Fruit fly (Drosophila melanogaster) whole organism, embryonic: ENCODE data around the gene Smu1.

Source experiments
- Atf-2 ChIP-seq: fragments of 200-800 bp; sonication (Bioruptor generic); optimal IDR thresholded peaks from 2 replicates; lab custom pipeline; 2016; ENCODE audit warnings: missing biosample characterization, missing genetic modification characterization
- Bdp1 ChIP-seq: fragments of 200-800 bp; sonication (Bioruptor generic); optimal IDR thresholded peaks from 3 replicates; lab custom pipeline; 2016; ENCODE audit warnings: missing biosample characterization, missing genetic modification characterization
- Blimp-1 ChIP-seq: fragments of 200-800 bp; sonication (Bioruptor generic); optimal IDR thresholded peaks from 3 replicates; lab custom pipeline; 2018; ENCODE audit warnings: missing biosample characterization, missing genetic modification characterization, mild to moderate bottlenecking, moderate library complexity, missing genetic modification reagents
- CG1024 ChIP-seq: fragments of 200-800 bp; sonication (Bioruptor generic); IDR thresholded peaks from 2 replicates; pipeline ENCODE4 v1.3.6; 2022; ENCODE audit warnings: missing biosample characterization, missing genetic modification characterization
- CG12219 ChIP-seq: fragments of 200-800 bp; sonication (Bioruptor generic); optimal IDR thresholded peaks from 3 replicates; lab custom pipeline; 2018; ENCODE audit warnings: missing biosample characterization, mild to moderate bottlenecking, missing genetic modification characterization
- CG1233 ChIP-seq: fragments of 200-800 bp; sonication (Bioruptor generic); optimal IDR thresholded peaks from 4 replicates; lab custom pipeline; 2018; ENCODE audit warnings: missing biosample characterization, mild to moderate bottlenecking, missing genetic modification characterization
- CG13775 ChIP-seq: fragments of 200-800 bp; sonication (Bioruptor generic); optimal IDR thresholded peaks from 3 replicates; lab custom pipeline; 2017; ENCODE audit warnings: missing biosample characterization, mild to moderate bottlenecking, missing genetic modification characterization
- CG14667 ChIP-seq: fragments of 200-800 bp; sonication (Bioruptor generic); IDR thresholded peaks from 2 replicates; pipeline ENCODE4 v1.3.6; 2022; ENCODE audit warnings: missing biosample characterization, missing genetic modification characterization
- CG14965 ChIP-seq: fragments of 200-800 bp; sonication (Bioruptor generic); optimal IDR thresholded peaks from 2 replicates; lab custom pipeline; 2016; ENCODE audit warnings: missing biosample characterization, missing genetic modification characterization, borderline replicate concordance
- CG17359 ChIP-seq: fragments of 200-800 bp; sonication (Bioruptor generic); optimal IDR thresholded peaks from 3 replicates; lab custom pipeline; 2018; ENCODE audit warnings: missing biosample characterization, mild to moderate bottlenecking, missing genetic modification characterization, moderate library complexity
- CG17385 ChIP-seq: fragments of 200-800 bp; sonication (Bioruptor generic); optimal IDR thresholded peaks from 3 replicates; lab custom pipeline; 2018; ENCODE audit warnings: missing biosample characterization, mild to moderate bottlenecking, missing genetic modification characterization
- CG2120 ChIP-seq: fragments of 200-800 bp; sonication (Bioruptor generic); optimal IDR thresholded peaks from 3 replicates; lab custom pipeline; 2016; ENCODE audit warnings: missing biosample characterization, missing genetic modification characterization
- CG2129 ChIP-seq: fragments of 200-800 bp; sonication (Bioruptor generic); IDR thresholded peaks from 2 replicates; pipeline ENCODE4 v1.3.6; 2022; ENCODE audit warnings: missing biosample characterization, missing genetic modification characterization; ENCODE audit not compliant: partially characterized antibody
- CG2678 ChIP-seq: fragments of 200-800 bp; sonication (Bioruptor generic); optimal IDR thresholded peaks from 3 replicates; lab custom pipeline; 2019; ENCODE audit warnings: missing biosample characterization, mild to moderate bottlenecking, missing genetic modification characterization, moderate library complexity
- CG31365 ChIP-seq: fragments of 200-800 bp; sonication (Bioruptor generic); optimal IDR thresholded peaks from 2 replicates; lab custom pipeline; 2018; ENCODE audit warnings: missing biosample characterization, mild to moderate bottlenecking, missing genetic modification characterization
- CG34376 ChIP-seq: fragments of 200-800 bp; sonication (Bioruptor generic); optimal IDR thresholded peaks from 2 replicates; lab custom pipeline; 2018; ENCODE audit warnings: missing biosample characterization, mild to moderate bottlenecking, missing genetic modification characterization
- CG4282 ChIP-seq: fragments of 200-800 bp; sonication (Bioruptor generic); optimal IDR thresholded peaks from 2 replicates; lab custom pipeline; 2016; ENCODE audit warnings: missing biosample characterization, missing genetic modification characterization
- CG6813 ChIP-seq: fragments of 200-800 bp; sonication (Bioruptor generic); optimal IDR thresholded peaks from 2 replicates; lab custom pipeline; 2017; ENCODE audit warnings: missing biosample characterization, missing genetic modification characterization, mild to moderate bottlenecking, moderate library complexity, missing genetic modification reagents
- CG7372 ChIP-seq: fragments of 200-800 bp; sonication (Bioruptor generic); IDR thresholded peaks from 2 replicates; pipeline ENCODE4 v1.3.6; 2022; ENCODE audit warnings: missing biosample characterization, missing genetic modification characterization
- CG7556 ChIP-seq: fragments of 200-800 bp; sonication (Bioruptor generic); optimal IDR thresholded peaks from 2 replicates; lab custom pipeline; 2017; ENCODE audit warnings: missing biosample characterization, mild to moderate bottlenecking, missing genetic modification characterization
- CG7987 ChIP-seq: fragments of 200-800 bp; sonication (Bioruptor generic); optimal IDR thresholded peaks from 2 replicates; lab custom pipeline; 2018; ENCODE audit warnings: missing biosample characterization, mild to moderate bottlenecking, missing genetic modification characterization, moderate library complexity
- CG9215 ChIP-seq: fragments of 200-800 bp; sonication (Bioruptor generic); IDR thresholded peaks from 2 replicates; pipeline ENCODE4 v1.3.6; 2022; ENCODE audit warnings: missing biosample characterization, missing genetic modification characterization
- CG9876 ChIP-seq: fragments of 200-800 bp; sonication (Bioruptor generic); optimal IDR thresholded peaks from 2 replicates; lab custom pipeline; 2016; ENCODE audit warnings: missing biosample characterization, missing genetic modification characterization
- D19B ChIP-seq: fragments of 200-800 bp; sonication (Bioruptor generic); optimal IDR thresholded peaks from 2 replicates; lab custom pipeline; 2017; ENCODE audit warnings: missing biosample characterization, mild to moderate bottlenecking, missing genetic modification characterization
- Dip2 ChIP-seq: fragments of 200-800 bp; sonication (Bioruptor generic); IDR thresholded peaks from 2 replicates; pipeline ENCODE4 v1.3.6; 2022; ENCODE audit warnings: missing biosample characterization, missing genetic modification characterization
- Ets97D ChIP-seq: fragments of 200-800 bp; sonication (Bioruptor generic); optimal IDR thresholded peaks from 3 replicates; lab custom pipeline; 2016; ENCODE audit warnings: missing biosample characterization, missing genetic modification characterization
- Hand ChIP-seq: fragments of 200-800 bp; sonication (Bioruptor generic); optimal IDR thresholded peaks from 2 replicates; lab custom pipeline; 2017; ENCODE audit warnings: mild to moderate bottlenecking, missing biosample characterization, missing genetic modification reagents, missing genetic modification characterization
- HmgZ ChIP-seq: fragments of 200-800 bp; sonication (Bioruptor generic); optimal IDR thresholded peaks from 2 replicates; lab custom pipeline; 2018; ENCODE audit warnings: missing biosample characterization, mild to moderate bottlenecking, missing genetic modification characterization
- Hmr ChIP-seq: fragments of 200-800 bp; sonication (Bioruptor generic); optimal IDR thresholded peaks from 3 replicates; lab custom pipeline; 2017; ENCODE audit warnings: mild to moderate bottlenecking, missing biosample characterization, missing genetic modification reagents, missing genetic modification characterization
- Optix ChIP-seq: fragments of 200-800 bp; sonication (Bioruptor generic); IDR thresholded peaks from 3 replicates; pipeline ENCODE4 v1.3.6; 2022; ENCODE audit warnings: missing biosample characterization, missing genetic modification characterization
- Poxn ChIP-seq: fragments of 200-800 bp; sonication (Bioruptor generic); IDR thresholded peaks from 2 replicates; pipeline ENCODE4 v1.3.6; 2022; ENCODE audit warnings: missing biosample characterization, missing genetic modification characterization
- Ravus ChIP-seq: fragments of 200-800 bp; sonication (Bioruptor generic); IDR thresholded peaks from 2 replicates; pipeline ENCODE4 v1.3.6; 2022; ENCODE audit warnings: missing biosample characterization, missing genetic modification characterization
- Rfx ChIP-seq: fragments of 200-800 bp; sonication (Bioruptor generic); IDR thresholded peaks from 2 replicates; pipeline ENCODE4 v1.3.6; 2022; ENCODE audit warnings: missing biosample characterization, missing genetic modification characterization
- Sox102F ChIP-seq: fragments of 200-800 bp; sonication (Bioruptor generic); optimal IDR thresholded peaks from 2 replicates; lab custom pipeline; 2018; ENCODE audit warnings: missing biosample characterization, mild to moderate bottlenecking, missing genetic modification characterization, moderate library complexity
- Sry-β ChIP-seq: fragments of 200-800 bp; sonication (Bioruptor generic); optimal IDR thresholded peaks from 2 replicates; lab custom pipeline; 2018; ENCODE audit warnings: missing biosample characterization, mild to moderate bottlenecking, missing genetic modification characterization, moderate library complexity
- cg ChIP-seq: fragments of 200-800 bp; sonication (Bioruptor generic); optimal IDR thresholded peaks from 3 replicates; lab custom pipeline; 2019; ENCODE audit warnings: missing biosample characterization, mild to moderate bottlenecking, missing genetic modification characterization, moderate library complexity
- corto ChIP-seq: fragments of 200-800 bp; sonication (Bioruptor generic); optimal IDR thresholded peaks from 2 replicates; lab custom pipeline; 2016; ENCODE audit warnings: missing biosample characterization, mild to moderate bottlenecking, missing genetic modification characterization, moderate library complexity
- cwo ChIP-seq: fragments of 200-800 bp; sonication (Bioruptor generic); optimal IDR thresholded peaks from 3 replicates; lab custom pipeline; 2017; ENCODE audit warnings: missing biosample characterization, missing genetic modification characterization, mild to moderate bottlenecking, moderate library complexity, missing genetic modification reagents
- emc ChIP-seq: fragments of 200-800 bp; sonication (Bioruptor generic); optimal IDR thresholded peaks from 2 replicates; lab custom pipeline; 2016; ENCODE audit warnings: missing biosample characterization, missing genetic modification characterization
- gcm2 ChIP-seq: fragments of 200-800 bp; sonication (Bioruptor generic); optimal IDR thresholded peaks from 2 replicates; lab custom pipeline; 2016; ENCODE audit warnings: missing biosample characterization, missing genetic modification characterization
- gsb ChIP-seq: fragments of 200-800 bp; sonication (Bioruptor generic); IDR thresholded peaks from 2 replicates; pipeline ENCODE4 v1.3.6; 2022; ENCODE audit warnings: missing biosample characterization, missing genetic modification characterization
- ind ChIP-seq: fragments of 200-800 bp; sonication (Bioruptor generic); optimal IDR thresholded peaks from 3 replicates; lab custom pipeline; 2016; ENCODE audit warnings: missing biosample characterization, missing genetic modification characterization
- lov ChIP-seq, 2 experiments: fragments of 200-800 bp in 1 of 2; fragments of >200 bp in 1 of 2; sonication (Bioruptor generic) in 1 of 2; IDR thresholded peaks in 1 of 2; optimal IDR thresholded peaks in 1 of 2; 2 replicates in 1 of 2; 3 replicates in 1 of 2; pipeline versions ENCODE4 v1.3.6 to Lab custom; 2017 to 2022; ENCODE audit warnings: missing biosample characterization in 1 of 2, missing genetic modification characterization in 1 of 2
- mam ChIP-seq: fragments of 200-800 bp; sonication (Bioruptor generic); optimal IDR thresholded peaks from 3 replicates; lab custom pipeline; 2016; ENCODE audit warnings: missing biosample characterization, missing genetic modification characterization
- ro ChIP-seq: fragments of 200-800 bp; sonication (Bioruptor generic); IDR thresholded peaks from 2 replicates; pipeline ENCODE4 v1.3.6; 2022; ENCODE audit warnings: missing biosample characterization, missing genetic modification characterization
- sens-2 ChIP-seq: fragments of 200-800 bp; sonication (Bioruptor generic); IDR thresholded peaks from 2 replicates; pipeline ENCODE4 v1.3.6; 2022; ENCODE audit warnings: missing biosample characterization, missing genetic modification characterization
- sna ChIP-seq: fragments of 200-800 bp; sonication (Bioruptor generic); IDR thresholded peaks from 2 replicates; pipeline ENCODE4 v1.3.6; 2022; ENCODE audit warnings: missing biosample characterization, missing genetic modification characterization; ENCODE audit not compliant: partially characterized antibody
- stc ChIP-seq: fragments of 200-800 bp; sonication (Bioruptor generic); IDR thresholded peaks from 2 replicates; pipeline ENCODE4 v1.3.6; 2022; ENCODE audit warnings: missing biosample characterization, missing genetic modification characterization
- tgo ChIP-seq: fragments of 200-800 bp; sonication (Bioruptor generic); IDR thresholded peaks from 3 replicates; pipeline ENCODE4 v1.3.6; 2022; ENCODE audit warnings: missing biosample characterization, missing genetic modification characterization
- tio ChIP-seq: fragments of 200-800 bp; sonication (Bioruptor generic); optimal IDR thresholded peaks from 2 replicates; lab custom pipeline; 2017; ENCODE audit warnings: missing biosample characterization, missing genetic modification characterization, inconsistent platforms
- zf30C ChIP-seq: fragments of 200-800 bp; sonication (Bioruptor generic); optimal IDR thresholded peaks from 3 replicates; lab custom pipeline; 2018; ENCODE audit warnings: missing biosample characterization, mild to moderate bottlenecking, missing genetic modification characterization

Smu1 gene

dm6 chr3R:18990514-18990913 is 9.4 kb upstream of the Smu1 start (continued):
- TF ChIP-seq cg (no peak), Optix (GFP tag; lab: Robert Waterston, UW) (no peak), zf30C (GFP tag; lab: Kevin White, UChicago) (no peak), ind (GFP tag; lab: Kevin White, UChicago) (no peak), CG2120 (GFP tag; lab: Kevin White, UChicago) (no peak), HmgZ (tag; lab: Kevin White, UChicago) (no peak), CG14965 (no peak), CG34376 (GFP tag; lab: Kevin White, UChicago) (no peak), ro (no peak), CG7987 (GFP tag; lab: Kevin White, UChicago) (no peak), CG7556 (GFP tag; lab: Kevin White, UChicago) (peak; percentile 27), CG6813 (GFP tag; lab: Kevin White, UChicago) (no peak), Hand (GFP tag; lab: Kevin White, UChicago) (no peak), CG2129 (GFP tag; lab: Robert Waterston, UW) (no peak), mam (GFP tag; lab: Kevin White, UChicago) (no peak), sna (GFP tag; lab: Robert Waterston, UW) (no peak), CG2678 (tag; lab: Kevin White, UChicago) (peak; percentile 16), Dip2 (GFP tag; lab: Robert Waterston, UW) (no peak), tio (GFP tag; lab: Kevin White, UChicago) (no peak), emc (GFP tag; lab: Kevin White, UChicago) (no peak), Sox102F (GFP tag; lab: Kevin White, UChicago) (peak; percentile 18), CG7372 (GFP tag; lab: Robert Waterston, UW) (no peak), Poxn (no peak), Blimp-1 (peak; percentile 36), CG9215 (GFP tag; lab: Robert Waterston, UW) (no peak), CG17385 (GFP tag; lab: Kevin White, UChicago) (peak; percentile 2), D19B (GFP tag; lab: Kevin White, UChicago) (no peak), cwo (no peak), CG4282 (GFP tag; lab: Kevin White, UChicago) (no peak), CG12219 (GFP tag; lab: Kevin White, UChicago) (no peak), Sry-β (GFP tag; lab: Kevin White, UChicago) (no peak), CG31365 (tag; lab: Kevin White, UChicago) (no peak), stc (GFP tag; lab: Robert Waterston, UW) (peak; percentile 20; the same call in 1 of the 2 replicates), lov (optimal IDR thresholded peaks at IDR 0.05; lab: Kevin White, UChicago) (no peak), lov (GFP tag; IDR thresholded peaks at IDR 0.05; lab: Robert Waterston, UW) (no peak), corto (GFP tag; lab: Kevin White, UChicago) (no peak), sens-2 (no peak), gcm2 (GFP tag; lab: Kevin White, UChicago) (no peak), gsb (no peak), CG13775 (no peak), Rfx (GFP tag; lab: Robert Waterston, UW) (no peak), Hmr (GFP tag; lab: Kevin White, UChicago) (no peak), CG1024 (GFP tag; lab: Robert Waterston, UW) (no peak), Ravus (no peak), Ets97D (no peak), CG1233 (GFP tag; lab: Kevin White, UChicago) (no peak), CG14667 (GFP tag; lab: Robert Waterston, UW) (no peak), CG9876 (no peak), CG17359 (tag; lab: Kevin White, UChicago) (no peak), Atf-2 (GFP tag; lab: Kevin White, UChicago) (no peak), tgo (GFP tag; lab: Robert Waterston, UW) (peak; percentile 36; the same call in 2 of the 3 replicates), Bdp1 (GFP tag; lab: Kevin White, UChicago) (no peak)
